Worm (Caenorhabditis elegans) whole organism, L2 larva: ENCODE measurements around the gene ZK105.3.

Source experiments
- blmp-1 ChIP-seq: sonication (generic microtip); optimal IDR thresholded peaks from 2 replicates; lab custom pipeline; 2017; ENCODE audit warnings: missing genetic modification characterization, mild to moderate bottlenecking, missing compliant biosample characterization, antibody characterized with exemption, moderate library complexity; ENCODE audit not compliant: insufficient read depth
- ceh-16 ChIP-seq: fragments of 150-350 bp; optimal IDR thresholded peaks from 2 replicates; lab custom pipeline; 2014; ENCODE audit warnings: missing biosample characterization, missing genetic modification characterization
- egl-27 ChIP-seq: sonication (generic microtip); optimal IDR thresholded peaks from 3 replicates; lab custom pipeline; 2017; ENCODE audit warnings: missing biosample characterization, missing genetic modification reagents, missing genetic modification characterization
- elt-1 ChIP-seq: fragments of 150-350 bp; optimal IDR thresholded peaks from 2 replicates; lab custom pipeline; 2014; ENCODE audit warnings: missing biosample characterization, missing genetic modification characterization
- fos-1 ChIP-seq: fragments of 150-350 bp; optimal IDR thresholded peaks from 2 replicates; lab custom pipeline; 2014; ENCODE audit warnings: missing biosample characterization, missing genetic modification characterization
- lin-11 ChIP-seq: fragments of 150-350 bp; sonication (generic microtip); optimal IDR thresholded peaks from 2 replicates; lab custom pipeline; 2014; ENCODE audit warnings: missing biosample characterization, missing genetic modification characterization, inconsistent platforms, mixed read lengths
- lsy-2 ChIP-seq, 2 experiments: fragments of 150-350 bp in 1 of 2; sonication (generic microtip) in 1 of 2; optimal IDR thresholded peaks; 2 replicates each; lab custom pipeline; 2014 to 2017; ENCODE audit warnings: missing biosample characterization in 2 of 2, missing genetic modification characterization in 2 of 2
- nhr-237 ChIP-seq: fragments of 150-350 bp; optimal IDR thresholded peaks from 2 replicates; lab custom pipeline; 2014; ENCODE audit warnings: missing biosample characterization, missing genetic modification characterization
- nhr-6 ChIP-seq: fragments of 150-350 bp; optimal IDR thresholded peaks from 2 replicates; lab custom pipeline; 2014; ENCODE audit warnings: missing biosample characterization, missing genetic modification characterization
- nhr-77 ChIP-seq: fragments of 150-350 bp; optimal IDR thresholded peaks from 2 replicates; lab custom pipeline; 2014; ENCODE audit warnings: missing biosample characterization, missing genetic modification characterization
- unc-39 ChIP-seq: fragments of 150-350 bp; optimal IDR thresholded peaks from 2 replicates; lab custom pipeline; 2014; ENCODE audit warnings: missing biosample characterization, missing genetic modification characterization
- unc-62 ChIP-seq: fragments of 150-350 bp; optimal IDR thresholded peaks from 2 replicates; lab custom pipeline; 2014; ENCODE audit warnings: missing biosample characterization, missing genetic modification reagents, missing genetic modification characterization
- zag-1 ChIP-seq: fragments of 150-350 bp; optimal IDR thresholded peaks from 2 replicates; lab custom pipeline; 2014; ENCODE audit warnings: missing biosample characterization, missing genetic modification characterization

DNA sequence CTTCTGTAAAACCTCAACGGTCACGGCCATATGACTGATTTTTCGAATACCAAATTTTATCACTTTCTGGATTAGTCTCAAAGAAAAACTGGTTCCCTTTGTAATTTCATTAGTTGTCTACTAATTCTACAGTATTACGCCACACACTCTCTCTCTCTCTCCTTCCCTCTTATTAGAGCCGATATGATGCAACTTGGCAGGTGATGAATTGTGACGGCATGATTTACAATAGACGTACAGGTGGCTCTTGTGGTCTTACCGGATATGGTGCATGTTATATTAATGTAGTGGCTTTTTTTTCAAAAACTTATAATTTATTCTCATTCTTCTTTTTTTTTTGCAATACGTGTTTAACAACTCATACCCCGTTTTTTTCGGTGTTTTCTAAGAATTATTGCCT is 45.0 kb downstream of the ZK105.3 start:
- TF ChIP-seq nhr-77 (tag; lab: Kevin White, UChicago) (no peak), egl-27 (tag; lab: Kevin White, UChicago) (no peak), ceh-16 (tag; lab: Kevin White, UChicago) (no peak), lin-11 (no peak), elt-1 (no peak), lsy-2 (tag; optimal IDR thresholded peaks at IDR 0.05; lab: Kevin White, UChicago) (no peak), unc-62 (GFP tag; lab: Kevin White, UChicago) (no peak), nhr-6 (tag; lab: Kevin White, UChicago) (no peak), unc-39 (tag; lab: Kevin White, UChicago) (no peak), blmp-1 (no peak), nhr-237 (no peak), zag-1 (tag; lab: Kevin White, UChicago) (no peak), fos-1 (no peak)
